Worm (Caenorhabditis elegans): Measurements from ENCODE around the gene nlp-11.

DNA sequence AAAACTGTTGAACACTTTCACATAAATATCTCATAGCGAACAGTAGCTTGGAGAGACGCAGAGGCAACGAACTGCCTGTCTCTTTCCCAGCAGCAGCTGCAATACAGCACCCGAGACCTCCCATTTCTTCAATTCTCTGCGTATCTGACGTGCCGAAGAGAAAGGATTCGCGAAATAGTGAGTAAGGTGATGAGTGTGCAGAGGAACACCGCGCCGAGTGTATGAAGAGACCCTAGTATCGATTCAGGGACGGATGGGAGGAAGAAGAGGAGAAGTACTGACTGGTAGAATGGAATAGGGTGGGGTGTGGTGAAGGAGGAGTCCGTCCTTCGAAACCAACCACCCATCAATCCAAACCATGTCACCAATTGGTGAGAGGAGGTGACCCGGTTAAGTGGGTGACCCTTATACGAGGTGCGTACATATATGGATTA, 45.6 kb downstream of the nlp-11 start:
- TF ChIP-seq him-1 (tag; optimal IDR thresholded peaks at IDR 0.05) (no peak), W03F9.2 (tag; optimal IDR thresholded peaks at IDR 0.05) (no peak)
